Worm (Caenorhabditis elegans): ENCODE data around the gene Y47D7A.19.

ce11 chrV:4428202-4428601 is 4.1 kb downstream of the Y47D7A.19 start, which contains the start of gene Y47D7A.11:
- TF ChIP-seq nhr-11 (tag; optimal IDR thresholded peaks at IDR 0.05) (no peak), unc-62 (GFP tag; optimal IDR thresholded peaks at IDR 0.05) (no peak), F13H6.1 (tag; optimal IDR thresholded peaks at IDR 0.05) (no peak), ama-1 (optimal IDR thresholded peaks at IDR 0.05) (no peak), alr-1 (tag; optimal IDR thresholded peaks at IDR 0.05) (no peak), zag-1 (tag; optimal IDR thresholded peaks at IDR 0.05) (no peak), ceh-82 (tag; optimal IDR thresholded peaks at IDR 0.05) (no peak), blmp-1 (tag; optimal IDR thresholded peaks at IDR 0.05; ENCODE audit: insufficient read depth) (no peak), skn-1 (tag; optimal IDR thresholded peaks at IDR 0.05) (no peak), lsy-2 (tag; optimal IDR thresholded peaks at IDR 0.05) (no peak), ceh-16 (tag; optimal IDR thresholded peaks at IDR 0.05) (no peak), nhr-12 (tag; optimal IDR thresholded peaks at IDR 0.05) (no peak), elt-3 (tag; optimal IDR thresholded peaks at IDR 0.05) (no peak), ztf-11 (tag; optimal IDR thresholded peaks at IDR 0.05) (no peak)

All from whole organism, L2 larva.